Fruit fly (Drosophila melanogaster) whole organism, wandering third instar larva: Measurements from ENCODE around the gene frtz.

ENCODE experiments used
- Dif ChIP-seq: fragments of 200-275, 200-300 bp; sonication (Bioruptor generic); optimal IDR thresholded peaks from 2 replicates; lab custom pipeline; 2018; ENCODE audit warnings: missing biosample characterization, missing genetic modification characterization; ENCODE audit not compliant: partially characterized antibody
- HLH106 ChIP-seq: fragments of 200-800 bp; optimal IDR thresholded peaks from 3 replicates; lab custom pipeline; 2019; ENCODE audit warnings: missing biosample characterization, mild to moderate bottlenecking, missing genetic modification characterization, moderate library complexity
- Hr83 ChIP-seq: fragments of 200-300 bp; sonication (Bioruptor generic); optimal IDR thresholded peaks from 2 replicates; lab custom pipeline; 2016; ENCODE audit warnings: missing biosample characterization, mild to moderate bottlenecking, missing genetic modification characterization, moderate library complexity; ENCODE audit not compliant: poor library complexity, severe bottlenecking
- OdsH ChIP-seq: fragments of 200-800 bp; sonication (Bioruptor generic); optimal IDR thresholded peaks from 2 replicates; lab custom pipeline; 2016; ENCODE audit warnings: missing biosample characterization, mild to moderate bottlenecking, missing genetic modification characterization
- brk ChIP-seq: fragments of 200-800 bp; sonication (Bioruptor generic); optimal IDR thresholded peaks from 2 replicates; lab custom pipeline; 2016; ENCODE audit warnings: missing biosample characterization, mild to moderate bottlenecking, missing genetic modification characterization
- woc ChIP-seq: sonication (Bioruptor generic); optimal IDR thresholded peaks from 2 replicates; lab custom pipeline; 2016; ENCODE audit warnings: missing biosample characterization, mild to moderate bottlenecking, missing genetic modification characterization

DNA sequence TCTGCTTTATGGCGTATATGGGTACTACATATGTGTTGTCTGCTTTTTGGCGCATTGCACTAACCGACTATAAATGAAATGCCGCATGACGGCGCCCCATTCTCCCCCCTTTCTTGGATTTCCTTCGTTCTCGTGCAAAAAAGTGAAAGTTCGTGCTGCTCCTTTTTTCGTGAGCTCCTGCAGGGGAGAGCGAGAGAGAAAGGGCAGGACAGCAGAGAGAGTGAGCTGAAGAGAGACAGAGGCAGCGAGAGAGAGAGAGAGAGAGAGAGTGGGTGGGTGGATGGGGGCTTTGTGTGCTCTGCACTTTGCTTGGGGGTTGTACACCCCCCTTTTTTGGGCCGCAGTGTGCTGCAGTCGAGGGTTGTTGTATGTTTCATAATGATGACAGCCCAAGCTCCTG lies 52.6 kb downstream of the frtz start:
- no peak for TF ChIP-seq woc (GFP tag; lab: Kevin White, UChicago)
- no peak for TF ChIP-seq Hr83 (GFP tag; lab: Kevin White, UChicago)
- TF ChIP-seq Dif (GFP tag; lab: Kevin White, UChicago): no peak
- TF ChIP-seq HLH106 (tag; lab: Kevin White, UChicago): no peak
- TF ChIP-seq brk (GFP tag; lab: Kevin White, UChicago): no peak
- TF ChIP-seq OdsH (GFP tag; lab: Kevin White, UChicago): no peak
